Fruit fly (Drosophila melanogaster) whole organism, embryonic: ENCODE data around the gene EMC6.

Source experiments
- Antp ChIP-seq: fragments of 200-800 bp; sonication (Bioruptor generic); optimal IDR thresholded peaks from 3 replicates; lab custom pipeline; 2016; ENCODE audit warnings: missing biosample characterization, missing genetic modification characterization
- Awh ChIP-seq: fragments of 200-800 bp; sonication (Bioruptor generic); IDR thresholded peaks from 2 replicates; pipeline ENCODE4, ENCODE4 v1.3.6; 2022; ENCODE audit warnings: missing biosample characterization, missing genetic modification characterization
- CG10321 ChIP-seq: fragments of 200-800 bp; sonication (Bioruptor generic); IDR thresholded peaks from 2 replicates; pipeline ENCODE4 v1.3.6; 2022; ENCODE audit warnings: missing biosample characterization, missing genetic modification characterization
- CG10979 ChIP-seq: fragments of 200-800 bp; sonication (Bioruptor generic); optimal IDR thresholded peaks from 2 replicates; lab custom pipeline; 2018; ENCODE audit warnings: missing biosample characterization, mild to moderate bottlenecking, missing genetic modification characterization, moderate library complexity
- CG14965 ChIP-seq: fragments of 200-800 bp; sonication (Bioruptor generic); optimal IDR thresholded peaks from 2 replicates; lab custom pipeline; 2016; ENCODE audit warnings: missing biosample characterization, missing genetic modification characterization, borderline replicate concordance
- CG15479 ChIP-seq: fragments of 200-800 bp; sonication (Bioruptor generic); optimal IDR thresholded peaks from 3 replicates; lab custom pipeline; 2019; ENCODE audit warnings: missing biosample characterization, mild to moderate bottlenecking, missing genetic modification characterization, moderate library complexity
- CG1603 ChIP-seq: fragments of 200-800 bp; sonication (Bioruptor generic); optimal IDR thresholded peaks from 2 replicates; lab custom pipeline; 2019; ENCODE audit warnings: missing biosample characterization, mild to moderate bottlenecking, missing genetic modification characterization, moderate library complexity
- CG16863 ChIP-seq: fragments of 200-800 bp; sonication (Bioruptor generic); optimal IDR thresholded peaks from 3 replicates; lab custom pipeline; 2016; ENCODE audit warnings: missing biosample characterization, missing genetic modification characterization
- CG17359 ChIP-seq: fragments of 200-800 bp; sonication (Bioruptor generic); optimal IDR thresholded peaks from 3 replicates; lab custom pipeline; 2018; ENCODE audit warnings: missing biosample characterization, mild to moderate bottlenecking, missing genetic modification characterization, moderate library complexity
- CG31441 ChIP-seq: fragments of 200-800 bp; sonication (Bioruptor generic); IDR thresholded peaks from 2 replicates; pipeline ENCODE4 v1.3.6; 2022; ENCODE audit warnings: missing biosample characterization, missing genetic modification characterization
- CG32767 ChIP-seq: fragments of 200-800 bp; sonication (Bioruptor generic); IDR thresholded peaks from 2 replicates; pipeline ENCODE4 v1.3.6; 2022; ENCODE audit warnings: missing biosample characterization, missing genetic modification characterization
- CG4424 ChIP-seq: fragments of 200-800 bp; sonication (Bioruptor generic); optimal IDR thresholded peaks from 3 replicates; lab custom pipeline; 2016; ENCODE audit warnings: missing biosample characterization, missing genetic modification characterization
- CG6654 ChIP-seq: fragments of 200-800 bp; sonication (Bioruptor generic); optimal IDR thresholded peaks from 2 replicates; lab custom pipeline; 2017; ENCODE audit warnings: missing biosample characterization, mild to moderate bottlenecking, missing genetic modification characterization
- CG7271 ChIP-seq: fragments of 200-800 bp; sonication (Bioruptor generic); optimal IDR thresholded peaks from 2 replicates; lab custom pipeline; 2018; ENCODE audit warnings: missing biosample characterization, mild to moderate bottlenecking, missing genetic modification characterization, moderate library complexity
- CG9609 ChIP-seq: fragments of 200-800 bp; sonication (Bioruptor generic); optimal IDR thresholded peaks from 3 replicates; lab custom pipeline; 2016; ENCODE audit warnings: missing biosample characterization, missing genetic modification characterization
- CG9797 ChIP-seq: fragments of 200-800 bp; sonication (Bioruptor generic); optimal IDR thresholded peaks from 3 replicates; lab custom pipeline; 2018; ENCODE audit warnings: missing biosample characterization, mild to moderate bottlenecking, missing genetic modification characterization
- D19A ChIP-seq: fragments of 200-800 bp; optimal IDR thresholded peaks from 3 replicates; lab custom pipeline; 2019; ENCODE audit warnings: missing biosample characterization, mild to moderate bottlenecking, missing genetic modification characterization, moderate library complexity
- Dek ChIP-seq: fragments of 200-800 bp; sonication (Bioruptor generic); optimal IDR thresholded peaks from 3 replicates; lab custom pipeline; 2019; ENCODE audit warnings: missing biosample characterization, mild to moderate bottlenecking, missing genetic modification characterization, moderate library complexity
- Gsc ChIP-seq: fragments of 200-800 bp; sonication (Bioruptor generic); IDR thresholded peaks from 2 replicates; pipeline ENCODE4 v1.3.6; 2022; ENCODE audit warnings: missing biosample characterization, missing genetic modification characterization
- HHEX ChIP-seq: fragments of 200-800 bp; sonication (Bioruptor generic); optimal IDR thresholded peaks from 3 replicates; lab custom pipeline; 2017; ENCODE audit warnings: missing biosample characterization, mild to moderate bottlenecking, missing genetic modification characterization, missing genetic modification reagents
- NC2β ChIP-seq: fragments of 200-800 bp; sonication (Bioruptor generic); optimal IDR thresholded peaks from 2 replicates; lab custom pipeline; 2016; ENCODE audit warnings: missing biosample characterization, missing genetic modification characterization
- NFAT ChIP-seq: fragments of 200-800 bp; sonication (Bioruptor generic); IDR thresholded peaks from 2 replicates; pipeline ENCODE4 v1.3.6; 2022; ENCODE audit warnings: missing biosample characterization, missing genetic modification characterization
- Nf-YA ChIP-seq: fragments of 200-800 bp; sonication (Bioruptor generic); IDR thresholded peaks from 2 replicates; pipeline ENCODE4 v1.3.6; 2022; ENCODE audit warnings: missing biosample characterization, missing genetic modification characterization
- Nf-YC ChIP-seq: fragments of 200-800 bp; optimal IDR thresholded peaks from 3 replicates; lab custom pipeline; 2019; ENCODE audit warnings: missing biosample characterization, mild to moderate bottlenecking, missing genetic modification characterization, moderate library complexity
- Optix ChIP-seq: fragments of 200-800 bp; sonication (Bioruptor generic); IDR thresholded peaks from 3 replicates; pipeline ENCODE4 v1.3.6; 2022; ENCODE audit warnings: missing biosample characterization, missing genetic modification characterization
- Scr ChIP-seq: fragments of 200-800 bp; sonication (Bioruptor generic); IDR thresholded peaks from 2 replicates; pipeline ENCODE4 v1.3.6; 2022; ENCODE audit warnings: missing biosample characterization, missing genetic modification characterization; ENCODE audit not compliant: partially characterized antibody
- Sox100B ChIP-seq: fragments of 200-800 bp; sonication (Bioruptor generic); optimal IDR thresholded peaks from 3 replicates; lab custom pipeline; 2018; ENCODE audit warnings: missing biosample characterization, mild to moderate bottlenecking, missing genetic modification characterization
- Vsx1 ChIP-seq: fragments of 200-800 bp; sonication (Bioruptor generic); optimal IDR thresholded peaks from 2 replicates; lab custom pipeline; 2017; ENCODE audit warnings: missing biosample characterization, mild to moderate bottlenecking, missing genetic modification characterization, missing genetic modification reagents
- ap ChIP-seq: fragments of 200-800 bp; sonication (Bioruptor generic); IDR thresholded peaks from 2 replicates; pipeline ENCODE4 v1.3.6; 2022; ENCODE audit warnings: missing biosample characterization, missing genetic modification characterization
- bcd ChIP-seq: fragments of 200-800 bp; sonication (Bioruptor generic); optimal IDR thresholded peaks from 2 replicates; lab custom pipeline; 2017; ENCODE audit warnings: missing biosample characterization, mild to moderate bottlenecking, missing genetic modification characterization
- bsh ChIP-seq, 2 experiments: fragments of 200-800 bp; sonication (Bioruptor generic); optimal IDR thresholded peaks; 2 replicates each; lab custom pipeline; 2017 to 2018; ENCODE audit warnings: mild to moderate bottlenecking in 2 of 2, missing biosample characterization in 2 of 2, missing genetic modification characterization in 2 of 2, moderate library complexity in 1 of 2
- dysf ChIP-seq: fragments of 200-800 bp; sonication (Bioruptor generic); IDR thresholded peaks from 3 replicates; pipeline ENCODE4 v1.3.6; 2022; ENCODE audit warnings: missing biosample characterization, missing genetic modification characterization
- esg ChIP-seq: fragments of 200-800 bp; sonication (Bioruptor generic); conservative IDR thresholded peaks from 2 replicates; pipeline ENCODE4 v1.3.6; 2022; ENCODE audit warnings: missing biosample characterization, missing genetic modification characterization
- gt ChIP-seq: fragments of 200-800 bp; sonication (Bioruptor generic); IDR thresholded peaks from 2 replicates; pipeline ENCODE4 v1.3.6; 2022; ENCODE audit warnings: missing biosample characterization, missing genetic modification characterization
- ind ChIP-seq: fragments of 200-800 bp; sonication (Bioruptor generic); optimal IDR thresholded peaks from 3 replicates; lab custom pipeline; 2016; ENCODE audit warnings: missing biosample characterization, missing genetic modification characterization
- mam ChIP-seq: fragments of 200-800 bp; sonication (Bioruptor generic); optimal IDR thresholded peaks from 3 replicates; lab custom pipeline; 2016; ENCODE audit warnings: missing biosample characterization, missing genetic modification characterization
- nau ChIP-seq: fragments of 200-800 bp; sonication (Bioruptor generic); optimal IDR thresholded peaks from 3 replicates; lab custom pipeline; 2017; ENCODE audit warnings: missing biosample characterization, mild to moderate bottlenecking, missing genetic modification characterization, missing genetic modification reagents
- nmo ChIP-seq: fragments of 200-800 bp; sonication (Bioruptor generic); optimal IDR thresholded peaks from 2 replicates; lab custom pipeline; 2018; ENCODE audit warnings: missing biosample characterization, mild to moderate bottlenecking, missing genetic modification characterization, moderate library complexity
- nom ChIP-seq: fragments of 200-800 bp; sonication (Bioruptor generic); optimal IDR thresholded peaks from 2 replicates; lab custom pipeline; 2017; ENCODE audit warnings: missing biosample characterization, missing genetic modification characterization, mild to moderate bottlenecking, moderate library complexity, missing genetic modification reagents
- pan ChIP-seq, 4 experiments: fragments of >200 bp in 3 of 4; fragments of 200-800 bp in 1 of 4; sonication (Bioruptor generic) in 1 of 4; optimal IDR thresholded peaks in 3 of 4; IDR thresholded peaks in 1 of 4; 2 replicates each; pipeline versions ENCODE4 v1.3.6 to Lab custom; 2017 to 2022; ENCODE audit warnings: missing biosample characterization in 2 of 4, missing genetic modification characterization in 2 of 4, mixed read lengths in 1 of 4
- pros ChIP-seq: fragments of 200-800 bp; sonication (Bioruptor generic); optimal IDR thresholded peaks from 3 replicates; lab custom pipeline; 2019; ENCODE audit warnings: missing biosample characterization, mild to moderate bottlenecking, missing genetic modification characterization, moderate library complexity
- row ChIP-seq: fragments of 200-800 bp; sonication (Bioruptor generic); IDR thresholded peaks from 3 replicates; pipeline ENCODE4 v1.3.6; 2022; ENCODE audit warnings: missing biosample characterization, missing genetic modification characterization
- sc ChIP-seq, 3 experiments: fragments of >200 bp in 2 of 3; fragments of 200-800 bp in 1 of 3; sonication (Bioruptor generic) in 1 of 3; optimal IDR thresholded peaks; 2 replicates in 2 of 3; 3 replicates in 1 of 3; lab custom pipeline; 2017; ENCODE audit warnings: mild to moderate bottlenecking in 1 of 3, missing biosample characterization in 1 of 3, missing genetic modification characterization in 1 of 3, missing genetic modification reagents in 1 of 3
- sens ChIP-seq: fragments of 200-800 bp; sonication (Bioruptor generic); peaks from one replicate; lab custom pipeline; 2016; ENCODE audit warnings: missing biosample characterization, missing genetic modification characterization
- slp2 ChIP-seq: fragments of 200-800 bp; sonication (Bioruptor generic); optimal IDR thresholded peaks from 2 replicates; lab custom pipeline; 2016; ENCODE audit warnings: missing biosample characterization, missing genetic modification characterization
- sna ChIP-seq: fragments of 200-800 bp; sonication (Bioruptor generic); IDR thresholded peaks from 2 replicates; pipeline ENCODE4 v1.3.6; 2022; ENCODE audit warnings: missing biosample characterization, missing genetic modification characterization; ENCODE audit not compliant: partially characterized antibody
- tna ChIP-seq: fragments of 200-800 bp; sonication (Bioruptor generic); IDR thresholded peaks from 2 replicates; pipeline ENCODE4 v1.3.6; 2022; ENCODE audit warnings: missing biosample characterization, missing genetic modification characterization; ENCODE audit not compliant: partially characterized antibody

EMC6 gene

DNA sequence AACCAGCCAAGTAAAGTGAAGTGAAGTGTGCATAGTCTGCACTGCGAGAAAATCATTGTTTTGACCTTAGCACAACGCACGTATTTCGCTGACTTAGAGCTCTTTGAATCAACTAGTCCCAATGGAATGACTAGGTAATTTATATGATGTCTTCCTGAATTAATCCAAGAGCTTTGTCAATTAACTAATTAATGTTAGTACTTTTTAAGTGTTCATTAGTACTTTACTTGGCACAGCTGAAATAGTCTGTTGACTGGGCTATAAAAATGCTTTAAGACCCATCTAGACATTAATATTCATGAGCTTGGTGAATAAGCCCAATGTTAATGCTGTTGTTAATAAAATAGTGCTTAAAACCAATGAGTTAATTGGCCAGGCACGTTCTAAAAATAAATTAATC, 48.7 kb downstream of the EMC6 start:
- TF ChIP-seq row (GFP tag; lab: Robert Waterston, UW) (no peak), sens (peak; percentile 42)

DNA sequence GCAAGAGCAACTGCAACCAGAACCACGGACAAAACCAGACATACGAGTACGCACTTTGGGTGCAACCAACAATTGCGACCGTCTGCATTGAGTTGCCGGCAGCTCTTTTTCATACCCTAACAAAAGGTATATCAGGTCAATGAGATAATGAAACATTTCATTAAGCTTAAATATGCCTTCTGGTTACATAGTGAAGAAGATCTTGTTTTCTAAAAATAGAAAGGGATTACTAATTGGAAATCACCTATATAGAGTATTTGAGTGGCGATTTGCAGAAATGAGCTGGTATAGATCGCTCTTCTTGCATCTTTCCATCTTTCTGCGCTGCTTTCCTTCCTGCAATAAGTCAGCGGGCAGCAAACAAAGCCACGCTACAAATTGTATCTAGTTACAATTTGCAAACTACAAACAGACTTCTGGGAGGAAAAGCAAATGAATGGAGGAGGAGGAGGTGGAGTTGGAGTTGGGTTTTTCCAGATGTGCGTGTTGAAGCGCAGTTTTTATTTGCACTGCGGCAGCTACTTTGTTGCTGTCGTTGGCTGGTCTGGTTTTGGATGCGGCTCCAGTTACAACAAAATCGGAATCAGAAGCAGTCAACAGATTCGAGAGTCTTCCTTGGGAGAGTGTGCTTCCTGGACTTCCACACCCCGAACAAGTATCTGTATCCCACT, 49.9 kb downstream of the EMC6 start:
- TF ChIP-seq pan (optimal IDR thresholded peaks at IDR 0.05; lab: Kevin White, UChicago) (no peak), pan (GFP tag; optimal IDR thresholded peaks at IDR 0.05 in 1 of 2, IDR thresholded peaks at IDR 0.05 in 1 of 2) (no peak), Nf-YC (tag; lab: Kevin White, UChicago) (no peak), HHEX (GFP tag; lab: Kevin White, UChicago) (no peak), gt (GFP tag; lab: Robert Waterston, UW) (no peak), Nf-YA (no peak), CG1603 (tag; lab: Kevin White, UChicago) (no peak), slp2 (GFP tag; lab: Kevin White, UChicago) (no peak), sc (optimal IDR thresholded peaks at IDR 0.05; lab: Kevin White, UChicago) (no peak), sc (GFP tag; optimal IDR thresholded peaks at IDR 0.05; lab: Kevin White, UChicago) (no peak), dysf (GFP tag; lab: Robert Waterston, UW) (no peak), NFAT (GFP tag; lab: Robert Waterston, UW) (no peak), CG32767 (GFP tag; lab: Robert Waterston, UW) (no peak), Awh (GFP tag; lab: Robert Waterston, UW) (no peak), Vsx1 (GFP tag; lab: Kevin White, UChicago) (no peak), CG4424 (no peak), CG15479 (GFP tag; lab: Kevin White, UChicago) (no peak), Dek (tag; lab: Kevin White, UChicago) (no peak), nom (peak; percentile 73), Optix (GFP tag; lab: Robert Waterston, UW) (no peak), bsh (GFP tag; optimal IDR thresholded peaks at IDR 0.05; lab: Kevin White, UChicago) (peak in 1 of 2 experiments; percentile 92), CG16863 (GFP tag; lab: Kevin White, UChicago) (no peak), CG9609 (no peak), CG10321 (GFP tag; lab: Robert Waterston, UW) (no peak), esg (no peak), tna (no peak), ind (GFP tag; lab: Kevin White, UChicago) (no peak), CG6654 (GFP tag; lab: Kevin White, UChicago) (no peak), Sox100B (GFP tag; lab: Kevin White, UChicago) (no peak), pros (GFP tag; lab: Kevin White, UChicago) (no peak), sna (GFP tag; lab: Robert Waterston, UW) (no peak), NC2β (GFP tag; lab: Kevin White, UChicago) (no peak), CG9797 (GFP tag; lab: Kevin White, UChicago) (no peak), Antp (GFP tag; lab: Kevin White, UChicago) (no peak), mam (GFP tag; lab: Kevin White, UChicago) (no peak), bcd (GFP tag; lab: Kevin White, UChicago) (no peak), nau (GFP tag; lab: Kevin White, UChicago) (no peak), CG10979 (tag; lab: Kevin White, UChicago) (peak; percentile 13), CG7271 (tag; lab: Kevin White, UChicago) (no peak), CG14965 (GFP tag; lab: Kevin White, UChicago) (no peak), CG31441 (GFP tag; lab: Robert Waterston, UW) (no peak), row (GFP tag; lab: Robert Waterston, UW) (no peak), Gsc (GFP tag; lab: Robert Waterston, UW) (no peak), nmo (GFP tag; lab: Kevin White, UChicago) (peak; percentile 10), Scr (GFP tag; lab: Robert Waterston, UW) (no peak), CG17359 (tag; lab: Kevin White, UChicago) (no peak), ap (GFP tag; lab: Robert Waterston, UW) (no peak), D19A (tag; lab: Kevin White, UChicago) (peak; percentile 36)
